Worm (Caenorhabditis elegans) whole organism, young adult: ENCODE measurements around the gene xbx-3.

ENCODE experiments used
- C17E4.6 ChIP-seq: fragments of 200-800 bp; sonication (Bioruptor generic); IDR thresholded peaks from 2 replicates; pipeline ENCODE4 v1.3.6; 2022; ENCODE audit warnings: missing genetic modification reagents, missing genetic modification characterization, missing compliant biosample characterization
- F49E8.2 ChIP-seq: sonication (generic microtip); optimal IDR thresholded peaks from 3 replicates; lab custom pipeline; 2017; ENCODE audit warnings: missing genetic modification characterization, mild to moderate bottlenecking, missing compliant biosample characterization, antibody characterized with exemption, moderate library complexity; ENCODE audit not compliant: insufficient read depth
- F52B5.7 ChIP-seq: sonication (generic microtip); optimal IDR thresholded peaks from 2 replicates; lab custom pipeline; 2016; ENCODE audit warnings: mild to moderate bottlenecking, missing genetic modification characterization, missing compliant biosample characterization
- F55B11.4 ChIP-seq: sonication (generic microtip); optimal IDR thresholded peaks from 2 replicates; lab custom pipeline; 2016; ENCODE audit warnings: missing compliant biosample characterization, missing genetic modification characterization, borderline replicate concordance; ENCODE audit not compliant: insufficient read depth
- F57C9.4 ChIP-seq: sonication (generic microtip); optimal IDR thresholded peaks from 2 replicates; lab custom pipeline; 2017; ENCODE audit warnings: mild to moderate bottlenecking, missing genetic modification characterization, missing compliant biosample characterization
- K11D2.4 ChIP-seq: fragments of 200-800 bp; sonication (Bioruptor generic); IDR thresholded peaks from 2 replicates; pipeline ENCODE4 v1.3.6; 2022; ENCODE audit warnings: missing genetic modification reagents, missing genetic modification characterization, missing compliant biosample characterization
- akir-1 ChIP-seq: fragments of 200-800 bp; sonication (Bioruptor generic); optimal IDR thresholded peaks from 2 replicates; lab custom pipeline; 2018; ENCODE audit warnings: mild to moderate bottlenecking, missing genetic modification characterization, moderate library complexity, missing compliant biosample characterization
- ama-1 ChIP-seq, 3 experiments: fragments of 150-350 bp in 1 of 3; sonication (generic microtip) in 2 of 3; optimal IDR thresholded peaks; 2 replicates each; lab custom pipeline; 2014 to 2018; ENCODE audit warnings: missing biosample characterization in 2 of 3, missing genetic modification characterization in 2 of 3, missing genetic modification reagents in 2 of 3
- aptf-2 ChIP-seq: fragments of 200-800 bp; sonication (Bioruptor generic); conservative IDR thresholded peaks from 2 replicates; pipeline ENCODE4 v1.3.6; 2022; ENCODE audit warnings: missing genetic modification reagents, missing genetic modification characterization, missing compliant biosample characterization
- aptf-3 ChIP-seq: fragments of 200-800 bp; sonication (Bioruptor generic); IDR thresholded peaks from 2 replicates; pipeline ENCODE4 v1.3.6; 2022; ENCODE audit warnings: missing genetic modification characterization, missing compliant biosample characterization
- athp-1 ChIP-seq: sonication (generic microtip); optimal IDR thresholded peaks from 2 replicates; lab custom pipeline; 2017; ENCODE audit warnings: mild to moderate bottlenecking, missing genetic modification characterization, missing compliant biosample characterization
- bed-1 ChIP-seq: fragments of 200-800 bp; sonication (Bioruptor generic); IDR thresholded peaks from 2 replicates; pipeline ENCODE4 v1.3.6; 2022; ENCODE audit warnings: missing genetic modification reagents, missing genetic modification characterization, missing compliant biosample characterization
- cebp-1 ChIP-seq, 2 experiments: fragments of 200-800 bp in 1 of 2; sonication (Bioruptor generic) in 1 of 2; sonication (generic microtip) in 1 of 2; IDR thresholded peaks in 1 of 2; optimal IDR thresholded peaks in 1 of 2; 2 replicates each; pipeline versions ENCODE4 v1.3.6 to Lab custom; 2017 to 2022; ENCODE audit warnings: missing compliant biosample characterization in 2 of 2, missing genetic modification characterization in 2 of 2, mild to moderate bottlenecking in 1 of 2, missing genetic modification reagents in 1 of 2, moderate library complexity in 1 of 2
- ceh-100 ChIP-seq: fragments of 200-800 bp; sonication (Bioruptor generic); IDR thresholded peaks from 2 replicates; pipeline ENCODE4 v1.3.6; 2022; ENCODE audit warnings: missing genetic modification reagents, missing genetic modification characterization, missing compliant biosample characterization
- ceh-91 ChIP-seq: fragments of 200-800 bp; sonication (Bioruptor generic); IDR thresholded peaks from 2 replicates; pipeline ENCODE4 v1.3.6; 2022; ENCODE audit warnings: missing genetic modification reagents, missing genetic modification characterization, missing compliant biosample characterization
- chd-7 ChIP-seq: sonication (generic microtip); optimal IDR thresholded peaks from 2 replicates; lab custom pipeline; 2016; ENCODE audit warnings: mild to moderate bottlenecking, missing genetic modification characterization, moderate library complexity, missing compliant biosample characterization
- ekl-4 ChIP-seq: fragments of 200-800 bp; sonication (Bioruptor generic); IDR thresholded peaks from 2 replicates; pipeline ENCODE4 v1.3.6; 2022; ENCODE audit warnings: missing genetic modification reagents, missing genetic modification characterization, missing compliant biosample characterization
- hlh-12 ChIP-seq: sonication (generic microtip); optimal IDR thresholded peaks from 2 replicates; lab custom pipeline; 2016; ENCODE audit warnings: missing genetic modification characterization, missing compliant biosample characterization
- hmg-1.2 ChIP-seq: fragments of 200-800 bp; sonication (Bioruptor generic); IDR thresholded peaks from 2 replicates; pipeline ENCODE4 v1.3.6; 2022; ENCODE audit warnings: missing genetic modification reagents, missing genetic modification characterization, missing compliant biosample characterization
- lin-26 ChIP-seq: fragments of 200-800 bp; sonication (Bioruptor generic); IDR thresholded peaks from 2 replicates; pipeline ENCODE4 v1.3.6; 2022; ENCODE audit warnings: missing genetic modification reagents, missing genetic modification characterization, missing compliant biosample characterization
- lir-1 ChIP-seq: fragments of 200-800 bp; sonication (Bioruptor generic); conservative IDR thresholded peaks from 2 replicates; pipeline ENCODE4 v1.3.6; 2022; ENCODE audit warnings: missing genetic modification reagents, missing genetic modification characterization, missing compliant biosample characterization
- lsl-1 ChIP-seq: fragments of 200-800 bp; sonication (Bioruptor generic); optimal IDR thresholded peaks from 2 replicates; lab custom pipeline; 2018; ENCODE audit warnings: mild to moderate bottlenecking, missing genetic modification characterization, moderate library complexity, missing compliant biosample characterization
- lsy-27 ChIP-seq: sonication (generic microtip); optimal IDR thresholded peaks from 2 replicates; lab custom pipeline; 2017; ENCODE audit warnings: missing genetic modification characterization, mild to moderate bottlenecking, missing compliant biosample characterization, antibody characterized with exemption, missing genotype, borderline replicate concordance; ENCODE audit not compliant: insufficient read depth
- madf-10 ChIP-seq: sonication (generic microtip); optimal IDR thresholded peaks from 2 replicates; lab custom pipeline; 2016; ENCODE audit warnings: mild to moderate bottlenecking, missing genetic modification characterization, missing compliant biosample characterization
- madf-3 ChIP-seq: fragments of 200-800 bp; sonication (Bioruptor generic); IDR thresholded peaks from 2 replicates; pipeline ENCODE4 v1.3.6; 2022; ENCODE audit warnings: missing genetic modification reagents, missing genetic modification characterization, missing compliant biosample characterization
- mcd-1 ChIP-seq: fragments of 200-800 bp; sonication (Bioruptor generic); IDR thresholded peaks from 2 replicates; pipeline ENCODE4 v1.3.6; 2022; ENCODE audit warnings: missing genetic modification reagents, missing genetic modification characterization, missing compliant biosample characterization
- mxl-1 ChIP-seq: sonication (generic microtip); optimal IDR thresholded peaks from 2 replicates; lab custom pipeline; 2016; ENCODE audit warnings: missing genetic modification characterization, missing compliant biosample characterization
- nfyb-1 ChIP-seq: fragments of 200-800 bp; sonication (Bioruptor generic); IDR thresholded peaks from 2 replicates; pipeline ENCODE4 v1.3.6; 2022; ENCODE audit warnings: missing genetic modification reagents, missing genetic modification characterization, missing compliant biosample characterization
- nhr-120 ChIP-seq: fragments of 200-800 bp; sonication (Bioruptor generic); IDR thresholded peaks from 2 replicates; pipeline ENCODE4 v1.3.6; 2022; ENCODE audit warnings: missing genetic modification characterization, missing compliant biosample characterization
- nhr-179 ChIP-seq: sonication (generic microtip); optimal IDR thresholded peaks from 2 replicates; lab custom pipeline; 2016; ENCODE audit warnings: mild to moderate bottlenecking, missing genetic modification characterization, missing compliant biosample characterization
- rcor-1 ChIP-seq: fragments of 200-800 bp; sonication (Bioruptor generic); IDR thresholded peaks from 2 replicates; pipeline ENCODE4 v1.3.6; 2022; ENCODE audit warnings: missing genetic modification reagents, missing genetic modification characterization, missing compliant biosample characterization
- rec-8 ChIP-seq, 2 experiments: sonication (generic microtip); optimal IDR thresholded peaks; 2 replicates each; lab custom pipeline; 2016; ENCODE audit warnings: mild to moderate bottlenecking in 2 of 2, missing genetic modification characterization in 2 of 2, missing genetic modification reagents in 2 of 2, missing genotype in 2 of 2, missing biosample characterization in 1 of 2, missing compliant biosample characterization in 1 of 2, moderate library complexity in 1 of 2
- sdz-38 ChIP-seq: sonication (generic microtip); optimal IDR thresholded peaks from 2 replicates; lab custom pipeline; 2016; ENCODE audit warnings: missing genotype, missing genetic modification characterization, missing compliant biosample characterization
- snpc-1.3 ChIP-seq: sonication (generic microtip); optimal IDR thresholded peaks from 2 replicates; lab custom pipeline; 2017; ENCODE audit warnings: missing genetic modification characterization, mild to moderate bottlenecking, missing compliant biosample characterization, antibody characterized with exemption, moderate library complexity, missing genotype, missing genetic modification reagents; ENCODE audit not compliant: insufficient read depth
- snpc-3.4 ChIP-seq: sonication (generic microtip); optimal IDR thresholded peaks from 2 replicates; lab custom pipeline; 2017; ENCODE audit warnings: missing genetic modification characterization, mild to moderate bottlenecking, missing compliant biosample characterization, antibody characterized with exemption, moderate library complexity, missing genotype, missing genetic modification reagents
- somi-1 ChIP-seq: fragments of 200-800 bp; sonication (Bioruptor generic); optimal IDR thresholded peaks from 2 replicates; lab custom pipeline; 2018; ENCODE audit warnings: mild to moderate bottlenecking, missing genetic modification characterization, missing compliant biosample characterization
- tbp1 ChIP-seq: fragments of 200-800 bp; sonication (Bioruptor generic); optimal IDR thresholded peaks from 2 replicates; lab custom pipeline; 2018; ENCODE audit warnings: mild to moderate bottlenecking, missing genetic modification characterization, missing compliant biosample characterization
- tbx-9 ChIP-seq: sonication (generic microtip); optimal IDR thresholded peaks from 2 replicates; lab custom pipeline; 2016; ENCODE audit warnings: borderline replicate concordance, missing genetic modification characterization, inconsistent platforms, missing compliant biosample characterization
- tlf-1 ChIP-seq: fragments of 200-800 bp; sonication (Bioruptor generic); optimal IDR thresholded peaks from 2 replicates; lab custom pipeline; 2018; ENCODE audit warnings: mild to moderate bottlenecking, missing genetic modification characterization, missing compliant biosample characterization
- unc-130 ChIP-seq: sonication (generic microtip); optimal IDR thresholded peaks from 2 replicates; lab custom pipeline; 2016; ENCODE audit warnings: missing genetic modification reagents, missing genetic modification characterization, missing compliant biosample characterization
- xnd-1 ChIP-seq: sonication (generic microtip); optimal IDR thresholded peaks from 2 replicates; lab custom pipeline; 2016; ENCODE audit warnings: missing genotype, missing genetic modification reagents, missing genetic modification characterization, missing compliant biosample characterization
- ztf-26 ChIP-seq: sonication (generic microtip); optimal IDR thresholded peaks from 2 replicates; lab custom pipeline; 2017; ENCODE audit warnings: missing genetic modification characterization, missing compliant biosample characterization
- ztf-3 ChIP-seq: fragments of 200-800 bp; sonication (Bioruptor generic); optimal IDR thresholded peaks from 2 replicates; lab custom pipeline; 2018; ENCODE audit warnings: mild to moderate bottlenecking, missing genetic modification characterization, missing compliant biosample characterization

The xbx-3 gene

ce11 chrIII:9991324-9991723 is 44.4 kb upstream of the xbx-3 start (continued):
- TF ChIP-seq aptf-2 (GFP tag; lab: Robert Waterston, UW): no peak

ce11 chrIII:9993535-9993934 is 42.2 kb upstream of the xbx-3 start, which contains the start of gene C05B5.4:
Gene C05B5.4 (plus strand): TSS chrIII:9993885.
- TF ChIP-seq tbx-9 (tag; lab: Kevin White, UChicago) (no peak), F57C9.4 (tag; lab: Kevin White, UChicago) (no peak), mxl-1 (tag; lab: Kevin White, UChicago) (no peak), nhr-179 (tag; lab: Kevin White, UChicago) (no peak), cebp-1 (GFP tag; IDR thresholded peaks at IDR 0.05; lab: Robert Waterston, UW) (no peak), cebp-1 (tag; optimal IDR thresholded peaks at IDR 0.05; lab: Kevin White, UChicago) (no peak), chd-7 (tag; lab: Kevin White, UChicago) (no peak), sdz-38 (no peak), nfyb-1 (GFP tag; lab: Robert Waterston, UW) (no peak), snpc-1.3 (no peak), lin-26 (GFP tag; lab: Robert Waterston, UW) (no peak), ztf-3 (no peak), hlh-12 (no peak), lsl-1 (GFP tag; lab: Kevin White, UChicago) (no peak), nhr-120 (GFP tag; lab: Robert Waterston, UW) (no peak), lir-1 (GFP tag; lab: Robert Waterston, UW) (no peak), rcor-1 (no peak), lsy-27 (tag; lab: Kevin White, UChicago) (no peak), unc-130 (GFP tag; lab: Kevin White, UChicago) (no peak), F55B11.4 (no peak)

- no peak for TF ChIP-seq akir-1 (GFP tag; lab: Kevin White, UChicago)
- no peak for TF ChIP-seq xnd-1 (tag; lab: Kevin White, UChicago)
- TF ChIP-seq nfyb-1 (GFP tag; lab: Robert Waterston, UW): no peak
- TF ChIP-seq hmg-1.2 (GFP tag; lab: Robert Waterston, UW): no peak
- no peak for TF ChIP-seq lin-26 (GFP tag; lab: Robert Waterston, UW)
- no peak for TF ChIP-seq F55B11.4
- TF ChIP-seq ekl-4 (GFP tag; lab: Robert Waterston, UW): no peak
- no peak for TF ChIP-seq ztf-26 (tag; lab: Kevin White, UChicago)
- no peak for TF ChIP-seq tbp1
- no peak for TF ChIP-seq ceh-91 (GFP tag; lab: Robert Waterston, UW)
- no peak for TF ChIP-seq nhr-179 (tag; lab: Kevin White, UChicago)
- TF ChIP-seq snpc-3.4 (tag; lab: Kevin White, UChicago): no peak
- TF ChIP-seq, all 124 proteins: peak for 0
These were observed 37.9 kb upstream of the xbx-3 start, which contains the start of gene pqn-8 for ce11 chrIII:9997890-9998289. Gene pqn-8 (minus strand): TSS chrIII:9997990.

ce11 chrIII:9999235-9999634 is 36.5 kb upstream of the xbx-3 start, which contains the start of gene C05B5.17:
Gene C05B5.17 (minus strand): TSS chrIII:9999335.
- no peak for TF ChIP-seq tlf-1 (GFP tag; lab: Kevin White, UChicago)
- no peak for TF ChIP-seq aptf-3 (GFP tag; lab: Robert Waterston, UW)
- no peak for TF ChIP-seq mcd-1 (GFP tag; lab: Robert Waterston, UW)
- TF ChIP-seq madf-3 (GFP tag; lab: Robert Waterston, UW): no peak
- TF ChIP-seq C17E4.6 (GFP tag; lab: Robert Waterston, UW): no peak
- TF ChIP-seq bed-1 (GFP tag; lab: Robert Waterston, UW): no peak
- TF ChIP-seq K11D2.4 (GFP tag; lab: Robert Waterston, UW): no peak
- no peak for TF ChIP-seq snpc-1.3
- TF ChIP-seq somi-1: no peak
- TF ChIP-seq rec-8 (tag; optimal IDR thresholded peaks at IDR 0.05; lab: Kevin White, UChicago): no peak
- no peak for TF ChIP-seq F52B5.7
- no peak for TF ChIP-seq athp-1
- TF ChIP-seq ceh-100 (GFP tag; lab: Robert Waterston, UW): no peak
- TF ChIP-seq madf-10 (tag; lab: Kevin White, UChicago): no peak
- no peak for TF ChIP-seq xnd-1 (tag; lab: Kevin White, UChicago)
- no peak for TF ChIP-seq F49E8.2 (tag; lab: Kevin White, UChicago)
- no peak for TF ChIP-seq ama-1 (optimal IDR thresholded peaks at IDR 0.05; lab: Kevin White, UChicago)
- no peak for TF ChIP-seq ama-1 (GFP tag; optimal IDR thresholded peaks at IDR 0.05; lab: Kevin White, UChicago)
- TF ChIP-seq lin-26 (GFP tag; lab: Robert Waterston, UW): no peak
